Worm (Caenorhabditis elegans): Measurements from ENCODE around the gene VM106R.1.

The VM106R.1 gene

DNA sequence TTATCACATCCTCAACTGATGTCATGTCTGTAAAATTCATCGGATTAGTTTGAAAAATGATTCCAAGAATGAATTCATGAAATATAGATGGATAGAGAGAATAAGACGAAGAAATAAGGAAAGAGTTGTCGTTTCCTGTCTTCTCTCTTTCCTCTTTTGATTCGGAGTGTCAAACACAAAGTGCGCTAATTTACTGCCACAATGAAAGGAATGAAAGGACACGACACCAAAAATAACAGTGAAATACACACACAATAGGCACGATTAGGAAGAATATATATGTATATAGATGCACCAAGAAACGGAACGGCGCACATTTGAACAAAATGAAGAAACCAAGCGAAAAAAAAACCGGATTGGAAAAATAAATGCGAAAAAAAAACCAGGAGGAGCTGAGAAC lies at the start of gene VM106R.1:
TSS of gene VM106R.1 (minus strand) at position 101 of the 400 bp plus-strand sequence.
- TF ChIP-seq ama-1 (optimal IDR thresholded peaks at IDR 0.05) (no peak), scrt-1 (GFP tag; IDR thresholded peaks at IDR 0.05) (no peak), ets-7 (tag; optimal IDR thresholded peaks at IDR 0.05) (no peak), hmg-4 (GFP tag; optimal IDR thresholded peaks at IDR 0.05) (no peak), F13C5.2 (tag; optimal IDR thresholded peaks at IDR 0.05) (no peak), ceh-36 (tag; optimal IDR thresholded peaks at IDR 0.05) (no peak), flt-1 (GFP tag; IDR thresholded peaks at IDR 0.05) (no peak), tbx-11 (GFP tag; IDR thresholded peaks at IDR 0.05) (no peak), pes-1 (GFP tag; IDR thresholded peaks at IDR 0.05) (no peak), aly-1 (tag; optimal IDR thresholded peaks at IDR 0.05) (no peak), tbx-37 (GFP tag; conservative IDR thresholded peaks at IDR 0.05) (no peak)

ce11 chrII:10873631-10874030 lies 44.6 kb upstream of the VM106R.1 start, which contains the start of gene orc-2:
TSS of gene orc-2 (plus strand) at chrII:10873931.
- TF ChIP-seq hnd-1 (tag; optimal IDR thresholded peaks at IDR 0.05) = no peak
- no peak for TF ChIP-seq ama-1 (optimal IDR thresholded peaks at IDR 0.05)
- TF ChIP-seq aly-1 (tag; optimal IDR thresholded peaks at IDR 0.05) = no peak
- TF ChIP-seq F13C5.2 (tag; optimal IDR thresholded peaks at IDR 0.05) = no peak
- no peak for TF ChIP-seq hmg-4 (GFP tag; optimal IDR thresholded peaks at IDR 0.05)
- TF ChIP-seq tra-4 (tag; optimal IDR thresholded peaks at IDR 0.05) = no peak
- TF ChIP-seq sea-1 (GFP tag; conservative IDR thresholded peaks at IDR 0.05) = no peak
- no peak for TF ChIP-seq flt-1 (GFP tag; IDR thresholded peaks at IDR 0.05)
- no peak for TF ChIP-seq tbx-37 (GFP tag; conservative IDR thresholded peaks at IDR 0.05)
- no peak for TF ChIP-seq ceh-36 (tag; optimal IDR thresholded peaks at IDR 0.05)
- TF ChIP-seq tbx-11 (GFP tag; IDR thresholded peaks at IDR 0.05) = no peak
- TF ChIP-seq B0310.2 (tag; optimal IDR thresholded peaks at IDR 0.05) = no peak
- TF ChIP-seq hmbx-1 (tag; optimal IDR thresholded peaks at IDR 0.05) = no peak
- TF ChIP-seq pes-1 (GFP tag; IDR thresholded peaks at IDR 0.05) = no peak

- TF ChIP-seq ets-7 (tag; optimal IDR thresholded peaks at IDR 0.05) = peak; percentile 27
- no peak for TF ChIP-seq flt-1 (GFP tag; IDR thresholded peaks at IDR 0.05)
- TF ChIP-seq tbx-37 (GFP tag; conservative IDR thresholded peaks at IDR 0.05) = peak; percentile 84
- peak; percentile 42 for TF ChIP-seq hmg-4 (GFP tag; optimal IDR thresholded peaks at IDR 0.05)
- peak; percentile 68 for TF ChIP-seq F13C5.2 (tag; optimal IDR thresholded peaks at IDR 0.05)
- TF ChIP-seq ceh-36 (tag; optimal IDR thresholded peaks at IDR 0.05) = no peak
- peak; percentile 57; the same call in 1 of the 2 replicates for TF ChIP-seq pes-1 (GFP tag; IDR thresholded peaks at IDR 0.05)
- no peak for TF ChIP-seq sea-1 (GFP tag; conservative IDR thresholded peaks at IDR 0.05)
- TF ChIP-seq hmbx-1 (tag; optimal IDR thresholded peaks at IDR 0.05) = no peak
Measured at ce11 chrII:10872541-10872940, 43.6 kb upstream of the VM106R.1 start, which contains the start of the genes cyn-4 and copz-1. TSS of gene cyn-4 (minus strand) at chrII:10872611. TSS of gene copz-1 (plus strand) at chrII:10872879.

DNA sequence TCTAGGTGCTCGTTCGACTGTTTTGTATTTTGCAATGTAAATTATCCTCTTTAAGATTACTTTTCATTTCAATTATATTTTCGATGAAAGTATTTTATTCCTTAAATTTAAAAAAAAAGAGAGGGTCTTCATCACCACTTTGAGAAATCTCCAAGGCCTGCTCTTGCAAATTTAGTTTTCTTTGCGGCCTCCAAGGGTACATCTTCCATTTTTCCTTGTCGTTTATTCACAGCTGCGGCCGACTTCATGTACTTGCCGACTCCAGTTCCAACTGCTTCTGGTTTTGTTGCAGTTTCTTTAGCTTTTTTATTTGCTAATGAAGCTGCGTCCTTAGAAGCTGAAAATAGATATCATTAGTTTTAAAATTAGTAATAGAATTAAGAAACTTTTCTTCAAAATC lies 41.7 kb upstream of the VM106R.1 start:
- no peak for TF ChIP-seq pes-1 (GFP tag; IDR thresholded peaks at IDR 0.05)
- TF ChIP-seq ceh-36 (tag; optimal IDR thresholded peaks at IDR 0.05) = no peak
- no peak for TF ChIP-seq hmg-4 (GFP tag; optimal IDR thresholded peaks at IDR 0.05)
- no peak for TF ChIP-seq sea-1 (GFP tag; conservative IDR thresholded peaks at IDR 0.05)
- TF ChIP-seq aly-1 (tag; optimal IDR thresholded peaks at IDR 0.05) = no peak
- no peak for TF ChIP-seq F13C5.2 (tag; optimal IDR thresholded peaks at IDR 0.05)
- no peak for TF ChIP-seq ets-7 (tag; optimal IDR thresholded peaks at IDR 0.05)
- TF ChIP-seq tbx-11 (GFP tag; IDR thresholded peaks at IDR 0.05) = no peak
- no peak for TF ChIP-seq flt-1 (GFP tag; IDR thresholded peaks at IDR 0.05)
- TF ChIP-seq ceh-13 (GFP tag; optimal IDR thresholded peaks at IDR 0.05) = no peak
- TF ChIP-seq B0310.2 (tag; optimal IDR thresholded peaks at IDR 0.05) = no peak
- no peak for TF ChIP-seq tra-4 (tag; optimal IDR thresholded peaks at IDR 0.05)
- no peak for TF ChIP-seq ama-1 (optimal IDR thresholded peaks at IDR 0.05)
- no peak for TF ChIP-seq hnd-1 (tag; optimal IDR thresholded peaks at IDR 0.05)

ce11 chrII:10868670-10869246 lies 39.8 kb upstream of the VM106R.1 start, which contains the start of the genes gmps-1 and cap-2:
TSS of gene gmps-1 (minus strand) at chrII:10868720.
TSS of gene cap-2 (plus strand) at chrII:10869196.
- TF ChIP-seq F13C5.2 (tag; optimal IDR thresholded peaks at IDR 0.05) (peak; percentile 88), B0310.2 (tag; optimal IDR thresholded peaks at IDR 0.05) (no peak), ceh-36 (tag; optimal IDR thresholded peaks at IDR 0.05) (no peak), sea-1 (GFP tag; conservative IDR thresholded peaks at IDR 0.05) (0 out of 2 replicates have a peak, but pooled peaks have one; percentile 17), pes-1 (GFP tag; IDR thresholded peaks at IDR 0.05) (peak; percentile 61), flt-1 (GFP tag; IDR thresholded peaks at IDR 0.05) (peak; percentile 9; the same call in 1 of the 2 replicates), hmbx-1 (tag; optimal IDR thresholded peaks at IDR 0.05) (no peak)

DNA sequence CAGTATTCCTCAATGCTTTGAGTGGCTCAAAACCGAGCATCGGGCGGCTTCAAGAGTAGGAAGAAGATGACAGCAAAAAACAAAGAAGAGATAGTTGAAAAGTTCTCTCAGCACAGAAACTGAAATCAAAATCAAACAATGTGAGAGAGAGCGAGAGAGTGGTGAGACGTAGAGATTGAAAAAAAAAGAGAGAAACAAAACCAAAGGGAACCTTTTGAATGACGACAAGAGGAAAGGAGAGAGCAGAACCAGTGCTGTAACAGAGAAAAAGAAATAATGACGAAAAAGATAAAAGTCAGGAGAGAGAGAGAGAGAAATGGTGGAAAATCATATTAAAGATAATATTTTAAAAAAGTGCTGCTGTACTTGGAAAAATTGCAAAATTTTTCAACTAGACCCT lies 38.2 kb upstream of the VM106R.1 start:
- TF ChIP-seq tbx-11 (GFP tag; IDR thresholded peaks at IDR 0.05) (no peak), aly-1 (tag; optimal IDR thresholded peaks at IDR 0.05) (no peak), hmbx-1 (tag; optimal IDR thresholded peaks at IDR 0.05) (no peak), scrt-1 (GFP tag; IDR thresholded peaks at IDR 0.05) (no peak), F13C5.2 (tag; optimal IDR thresholded peaks at IDR 0.05) (no peak), flt-1 (GFP tag; IDR thresholded peaks at IDR 0.05) (no peak), pes-1 (GFP tag; IDR thresholded peaks at IDR 0.05) (no peak), hmg-4 (GFP tag; optimal IDR thresholded peaks at IDR 0.05) (no peak), ets-7 (tag; optimal IDR thresholded peaks at IDR 0.05) (no peak)

- TF ChIP-seq ama-1 (optimal IDR thresholded peaks at IDR 0.05) = no peak
- no peak for TF ChIP-seq tra-4 (tag; optimal IDR thresholded peaks at IDR 0.05)
Measured at ce11 chrII:10862749-10863656, 34.0 kb upstream of the VM106R.1 start.
